Worm (Caenorhabditis elegans): ENCODE results near the gene Y41C4A.9.

DNA sequence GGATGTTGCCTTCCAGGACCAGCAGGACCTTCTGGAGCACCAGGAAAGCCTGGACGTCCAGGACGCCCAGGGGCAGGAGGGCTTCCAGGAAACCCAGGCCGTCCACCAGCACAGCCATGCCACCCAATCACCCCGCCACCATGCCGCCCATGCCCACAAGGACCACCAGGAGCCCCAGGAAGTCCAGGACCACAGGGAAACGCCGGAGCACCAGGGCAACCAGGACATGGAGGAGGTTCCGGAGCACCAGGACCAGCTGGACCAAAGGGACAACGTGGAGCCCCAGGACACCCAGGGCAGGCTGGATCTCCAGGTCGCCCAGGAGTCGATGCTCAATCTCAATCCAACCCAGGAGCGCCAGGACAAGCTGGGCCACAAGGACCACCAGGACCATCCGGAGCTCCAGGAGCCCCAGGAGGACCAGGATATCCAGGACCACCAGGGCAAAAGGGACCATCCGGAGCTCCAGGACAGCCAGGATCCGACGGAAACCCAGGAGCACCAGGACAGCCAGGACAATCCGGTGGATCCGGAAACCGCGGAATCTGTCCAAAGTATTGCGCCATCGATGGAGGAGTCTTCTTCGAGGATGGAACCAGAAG lies 14.0 kb downstream of the Y41C4A.9 start:
- TF ChIP-seq lin-11 (tag; optimal IDR thresholded peaks at IDR 0.05) (no peak), ceh-24 (tag; optimal IDR thresholded peaks at IDR 0.05) (no peak), hlh-13 (GFP tag; optimal IDR thresholded peaks at IDR 0.05) (no peak)

Data from whole organism, late embryonic.